Worm (Caenorhabditis elegans) whole organism, early embryonic: ENCODE measurements around the gene ppgn-1.

ENCODE experiments used
- B0310.2 ChIP-seq: sonication (generic microtip); optimal IDR thresholded peaks from 2 replicates; lab custom pipeline; 2016; ENCODE audit warnings: mild to moderate bottlenecking, missing genetic modification characterization, missing compliant biosample characterization
- F13C5.2 ChIP-seq: sonication (generic microtip); optimal IDR thresholded peaks from 2 replicates; lab custom pipeline; 2017; ENCODE audit warnings: mild to moderate bottlenecking, missing genetic modification characterization, inconsistent platforms, missing compliant biosample characterization
- aly-1 ChIP-seq: sonication (generic microtip); optimal IDR thresholded peaks from 2 replicates; lab custom pipeline; 2016; ENCODE audit warnings: missing genetic modification characterization, missing compliant biosample characterization
- ama-1 ChIP-seq: fragments of 150-350 bp; optimal IDR thresholded peaks from 2 replicates; lab custom pipeline; 2014
- ceh-13 ChIP-seq: fragments of 200-800 bp; sonication (Bioruptor generic); optimal IDR thresholded peaks from 2 replicates; lab custom pipeline; 2018; ENCODE audit warnings: mild to moderate bottlenecking, missing genetic modification characterization, missing compliant biosample characterization
- ceh-36 ChIP-seq: sonication (generic microtip); optimal IDR thresholded peaks from 2 replicates; lab custom pipeline; 2016; ENCODE audit warnings: missing genetic modification characterization, inconsistent platforms, missing compliant biosample characterization
- ets-7 ChIP-seq: sonication (generic microtip); optimal IDR thresholded peaks from 2 replicates; lab custom pipeline; 2016; ENCODE audit warnings: missing genotype, missing genetic modification characterization, missing compliant biosample characterization
- flt-1 ChIP-seq: fragments of 200-800 bp; sonication (Bioruptor generic); IDR thresholded peaks from 2 replicates; pipeline ENCODE4 v1.3.6; 2022; ENCODE audit warnings: missing genetic modification characterization, missing compliant biosample characterization
- hmbx-1 ChIP-seq: sonication (generic microtip); optimal IDR thresholded peaks from 2 replicates; lab custom pipeline; 2016; ENCODE audit warnings: mild to moderate bottlenecking, missing genetic modification characterization, missing compliant biosample characterization
- hmg-4 ChIP-seq: fragments of 200-800 bp; sonication (Bioruptor generic); optimal IDR thresholded peaks from 2 replicates; lab custom pipeline; 2018; ENCODE audit warnings: mild to moderate bottlenecking, missing genetic modification characterization, missing compliant biosample characterization
- hnd-1 ChIP-seq: sonication (generic microtip); optimal IDR thresholded peaks from 2 replicates; lab custom pipeline; 2016; ENCODE audit warnings: missing genetic modification characterization, missing compliant biosample characterization
- pes-1 ChIP-seq: fragments of 200-800 bp; sonication (Bioruptor generic); IDR thresholded peaks from 2 replicates; pipeline ENCODE4 v1.3.6; 2022; ENCODE audit warnings: missing genetic modification reagents, missing genetic modification characterization, missing compliant biosample characterization
- scrt-1 ChIP-seq: fragments of 200-800 bp; sonication (Bioruptor generic); IDR thresholded peaks from 2 replicates; pipeline ENCODE4 v1.3.6; 2022; ENCODE audit warnings: missing genetic modification characterization, missing compliant biosample characterization
- sea-1 ChIP-seq: fragments of 200-800 bp; sonication (Bioruptor generic); conservative IDR thresholded peaks from 2 replicates; pipeline ENCODE4 v1.3.6; 2022; ENCODE audit warnings: missing genetic modification characterization, missing compliant biosample characterization
- tbx-11 ChIP-seq: fragments of 200-800 bp; sonication (Bioruptor generic); IDR thresholded peaks from 2 replicates; pipeline ENCODE4 v1.3.6; 2022; ENCODE audit warnings: missing genetic modification characterization, missing compliant biosample characterization
- tbx-37 ChIP-seq: fragments of 200-800 bp; sonication (Bioruptor generic); conservative IDR thresholded peaks from 2 replicates; pipeline ENCODE4 v1.3.6; 2022; ENCODE audit warnings: missing genetic modification reagents, missing genetic modification characterization, missing compliant biosample characterization
- tra-4 ChIP-seq: sonication (generic microtip); optimal IDR thresholded peaks from 2 replicates; lab custom pipeline; 2017; ENCODE audit warnings: missing genetic modification characterization, missing compliant biosample characterization

Gene ppgn-1

DNA sequence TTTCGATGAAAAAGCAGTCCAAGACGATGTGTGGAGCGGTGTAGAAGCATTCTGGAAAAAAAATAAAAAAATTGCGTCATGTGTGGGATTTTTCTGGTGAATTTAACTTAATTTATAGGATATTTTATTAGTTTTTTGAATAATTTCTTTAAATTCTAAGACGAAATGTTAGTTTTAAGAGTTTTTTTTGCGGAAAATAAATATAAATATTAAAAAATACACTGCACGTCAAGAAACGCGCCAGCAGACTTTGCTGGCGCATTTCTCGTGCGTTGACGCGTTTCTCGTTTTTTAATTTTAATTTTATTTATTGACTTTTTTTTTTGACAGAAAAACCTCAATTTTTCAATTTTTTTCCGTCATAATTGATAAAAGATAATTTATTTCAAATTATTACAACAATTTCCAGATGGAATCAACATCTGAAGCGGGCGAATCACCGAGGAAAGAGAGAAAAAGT lies at the start of gene ppgn-1, which contains the start of gene tftc-1:
ppgn-1 (minus strand) TSS at position 51 of the 460 bp plus-strand sequence.
tftc-1 (plus strand) TSS at position 410 of the 460 bp plus-strand sequence.
- TF ChIP-seq tra-4 (tag; lab: Kevin White, UChicago) (no peak), ceh-13 (GFP tag; lab: Kevin White, UChicago) (no peak), hmg-4 (GFP tag; lab: Kevin White, UChicago) (no peak), flt-1 (GFP tag; lab: Robert Waterston, UW) (no peak), sea-1 (GFP tag; lab: Robert Waterston, UW) (no peak), B0310.2 (tag; lab: Kevin White, UChicago) (no peak), aly-1 (no peak), scrt-1 (GFP tag; lab: Robert Waterston, UW) (no peak), F13C5.2 (tag; lab: Kevin White, UChicago) (no peak), hmbx-1 (tag; lab: Kevin White, UChicago) (no peak), ama-1 (lab: Kevin White, UChicago) (no peak), pes-1 (GFP tag; lab: Robert Waterston, UW) (no peak), hnd-1 (no peak), tbx-11 (no peak), ceh-36 (no peak), ets-7 (tag; lab: Kevin White, UChicago) (no peak), tbx-37 (GFP tag; lab: Robert Waterston, UW) (no peak)

DNA sequence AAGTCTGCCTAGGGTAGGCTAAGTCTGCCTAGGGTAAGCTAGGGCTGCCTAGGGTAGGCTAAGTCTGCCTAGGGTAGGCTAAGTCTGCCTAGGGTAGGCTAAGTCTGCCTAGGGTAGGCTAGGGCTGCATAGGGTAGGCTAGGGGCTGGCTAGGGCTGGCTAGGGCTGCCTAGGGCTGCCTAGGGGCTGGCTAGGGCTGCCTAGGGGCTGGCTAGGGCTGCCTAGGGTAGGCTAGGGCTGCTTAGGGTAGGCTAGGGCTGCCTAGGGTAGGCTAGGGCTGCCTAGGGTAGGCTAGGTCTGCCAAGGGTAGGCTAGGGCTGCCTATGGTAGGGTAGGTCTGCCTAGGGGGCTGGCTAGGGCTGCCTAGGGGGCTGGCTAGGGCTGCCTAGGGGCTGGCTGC lies 49.6 kb upstream of the ppgn-1 start:
- TF ChIP-seq pes-1 (GFP tag; lab: Robert Waterston, UW) = 0 out of 2 replicates have a peak, but pooled peaks have one; percentile 7
- peak; percentile 30 for TF ChIP-seq hmg-4 (GFP tag; lab: Kevin White, UChicago)
- TF ChIP-seq F13C5.2 (tag; lab: Kevin White, UChicago) = no peak

DNA sequence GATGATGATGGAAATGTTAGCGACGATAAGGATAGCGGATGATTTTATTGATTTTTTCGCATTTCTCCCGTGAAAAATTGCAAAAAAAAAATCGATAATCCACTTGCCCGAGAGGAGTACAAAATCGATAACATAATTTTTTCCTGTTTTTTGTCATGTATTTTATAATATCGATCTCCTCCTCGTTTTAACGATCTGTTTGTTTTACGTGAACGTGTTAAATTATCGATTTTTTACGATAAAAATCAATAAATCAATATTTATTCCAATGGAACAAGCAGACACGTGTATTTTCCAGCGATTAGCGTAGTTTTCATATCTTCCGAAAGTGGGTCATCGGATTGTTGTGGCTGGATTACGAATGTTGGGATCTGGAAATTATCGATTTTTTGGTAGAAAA lies 47.3 kb upstream of the ppgn-1 start:
- TF ChIP-seq ama-1 (lab: Kevin White, UChicago) (no peak), hmg-4 (GFP tag; lab: Kevin White, UChicago) (no peak), tbx-37 (GFP tag; lab: Robert Waterston, UW) (no peak), tbx-11 (no peak), F13C5.2 (tag; lab: Kevin White, UChicago) (no peak), hmbx-1 (tag; lab: Kevin White, UChicago) (no peak)

DNA sequence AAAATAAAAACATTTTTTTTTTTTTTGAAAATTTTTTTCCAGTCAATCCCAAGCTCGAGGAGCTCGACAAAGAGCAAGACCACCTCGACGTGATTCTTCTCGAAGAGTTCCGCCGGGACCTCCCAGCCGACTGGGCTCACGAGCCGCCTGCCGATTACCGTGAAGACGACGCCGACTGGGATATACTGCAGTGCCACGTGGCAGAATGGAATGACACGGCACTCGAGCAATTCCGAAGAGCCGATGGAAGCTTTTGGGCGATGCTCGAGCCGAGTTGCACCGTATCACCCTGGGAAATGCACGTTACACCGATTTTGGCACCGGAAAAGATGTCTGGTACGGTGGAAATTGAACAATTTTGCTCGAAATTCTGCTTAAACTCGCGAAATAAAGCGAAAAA lies 44.3 kb upstream of the ppgn-1 start:
- no peak for TF ChIP-seq ceh-13 (GFP tag; lab: Kevin White, UChicago)

DNA sequence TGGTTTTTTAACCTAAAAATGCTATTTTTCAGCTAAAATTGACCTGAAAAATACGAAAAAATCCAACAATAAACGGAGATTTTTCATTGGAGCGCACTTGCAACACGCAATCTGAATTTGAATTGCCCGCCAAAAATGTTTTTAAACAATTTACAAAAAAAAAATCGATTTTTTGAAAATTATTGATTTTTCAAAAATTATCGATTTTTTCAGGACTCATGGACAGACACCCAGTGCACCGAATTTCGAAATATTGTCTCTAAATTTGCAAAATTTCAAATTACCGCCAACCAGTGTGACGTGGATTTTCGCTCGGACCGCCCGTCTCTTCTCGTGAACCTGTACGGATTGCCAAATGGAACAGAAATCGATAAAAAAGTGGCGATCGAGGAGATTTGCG lies 43.1 kb upstream of the ppgn-1 start:
- TF ChIP-seq ceh-13 (GFP tag; lab: Kevin White, UChicago) (no peak), ets-7 (tag; lab: Kevin White, UChicago) (no peak), ama-1 (lab: Kevin White, UChicago) (no peak), ceh-36 (no peak), tra-4 (tag; lab: Kevin White, UChicago) (no peak), hmg-4 (GFP tag; lab: Kevin White, UChicago) (no peak), tbx-37 (GFP tag; lab: Robert Waterston, UW) (no peak), sea-1 (GFP tag; lab: Robert Waterston, UW) (no peak), pes-1 (GFP tag; lab: Robert Waterston, UW) (no peak), flt-1 (GFP tag; lab: Robert Waterston, UW) (no peak), aly-1 (no peak)

DNA sequence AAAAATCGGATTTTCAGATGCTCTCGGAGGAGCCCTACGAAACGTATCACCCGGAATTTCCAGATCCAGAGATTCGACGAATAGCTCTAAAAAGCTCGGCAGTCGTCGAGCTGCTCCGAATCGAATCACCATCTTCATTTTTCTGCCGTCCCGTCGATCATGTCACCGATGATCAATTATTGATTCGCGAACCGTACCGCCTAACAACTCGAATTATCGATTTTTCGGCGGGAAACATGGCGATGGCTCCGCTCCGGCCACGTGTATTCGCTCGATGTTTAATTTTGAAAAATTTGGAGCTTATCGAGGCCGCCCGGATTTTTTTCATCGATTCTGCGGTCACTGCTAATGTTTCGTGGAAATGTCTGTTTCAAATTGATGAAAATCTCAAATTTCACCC lies 42.1 kb upstream of the ppgn-1 start, which contains the start of gene eri-5:
eri-5 (plus strand) TSS at position 18 of the 400 bp plus-strand sequence.
- TF ChIP-seq ama-1 (lab: Kevin White, UChicago) (no peak), scrt-1 (GFP tag; lab: Robert Waterston, UW) (no peak), hmg-4 (GFP tag; lab: Kevin White, UChicago) (no peak), tbx-37 (GFP tag; lab: Robert Waterston, UW) (no peak), tbx-11 (no peak), flt-1 (GFP tag; lab: Robert Waterston, UW) (no peak), tra-4 (tag; lab: Kevin White, UChicago) (no peak), hnd-1 (no peak), F13C5.2 (tag; lab: Kevin White, UChicago) (no peak), B0310.2 (tag; lab: Kevin White, UChicago) (no peak), ceh-13 (GFP tag; lab: Kevin White, UChicago) (no peak), ets-7 (tag; lab: Kevin White, UChicago) (no peak)

DNA sequence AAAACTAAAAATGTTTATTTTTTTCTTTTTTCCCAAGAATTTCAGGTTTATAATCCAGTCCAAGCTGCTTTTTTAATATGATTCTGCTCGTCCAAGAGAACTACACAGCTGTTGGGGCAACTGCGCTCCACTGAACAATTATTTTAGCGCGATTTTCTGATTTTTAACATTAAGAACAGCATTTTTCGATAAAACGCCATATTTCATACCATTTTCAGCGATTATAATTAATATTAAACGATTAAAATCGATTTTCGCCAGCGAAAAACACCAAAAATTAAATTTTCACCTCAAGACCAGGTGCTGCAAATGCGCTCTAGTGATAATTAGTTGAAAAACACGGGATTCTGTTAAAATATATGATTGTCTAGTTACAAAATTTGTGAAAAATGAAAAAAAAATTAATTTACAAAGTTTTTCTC lies 41.5 kb upstream of the ppgn-1 start:
- TF ChIP-seq tra-4 (tag; lab: Kevin White, UChicago) (no peak), hmbx-1 (tag; lab: Kevin White, UChicago) (peak; percentile 14), B0310.2 (tag; lab: Kevin White, UChicago) (peak; percentile 15), pes-1 (GFP tag; lab: Robert Waterston, UW) (0 out of 2 replicates have a peak, but pooled peaks have one; percentile 22)

DNA sequence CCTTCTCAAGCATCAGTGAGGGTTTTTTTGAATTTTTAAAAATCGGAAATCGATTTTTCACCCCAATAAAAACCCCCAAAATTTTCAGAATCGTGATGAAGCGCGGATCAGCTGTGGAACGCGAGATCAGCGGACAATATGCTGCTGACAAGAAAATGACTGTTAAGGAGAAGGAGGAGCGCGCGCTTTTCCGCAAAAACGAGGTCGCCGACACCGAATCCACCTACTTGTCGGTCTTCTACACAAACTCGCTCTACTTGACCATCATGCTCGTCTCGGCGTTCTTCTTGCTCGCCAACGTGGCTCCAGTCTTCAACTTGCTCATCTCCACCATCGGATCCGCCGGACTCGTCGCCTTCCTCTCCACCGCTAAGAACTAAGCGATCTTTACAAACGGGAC lies 41.0 kb upstream of the ppgn-1 start:
- TF ChIP-seq B0310.2 (tag; lab: Kevin White, UChicago) = no peak
